Fruit fly (Drosophila melanogaster) whole organism, embryonic: ENCODE results near the gene stv.

Source experiments
- Antp ChIP-seq: fragments of 200-800 bp; sonication (Bioruptor generic); optimal IDR thresholded peaks from 3 replicates; lab custom pipeline; 2016; ENCODE audit warnings: missing biosample characterization, missing genetic modification characterization
- Bteb2 ChIP-seq: fragments of 200-800 bp; sonication (Bioruptor generic); optimal IDR thresholded peaks from 2 replicates; lab custom pipeline; 2016; ENCODE audit warnings: missing biosample characterization, missing genetic modification characterization
- C15 ChIP-seq: fragments of 200-800 bp; sonication (Bioruptor generic); IDR thresholded peaks from 3 replicates; pipeline ENCODE4 v1.3.6; 2022; ENCODE audit warnings: missing biosample characterization, missing genetic modification characterization
- CG1024 ChIP-seq: fragments of 200-800 bp; sonication (Bioruptor generic); IDR thresholded peaks from 2 replicates; pipeline ENCODE4 v1.3.6; 2022; ENCODE audit warnings: missing biosample characterization, missing genetic modification characterization
- CG10654 ChIP-seq: fragments of 200-800 bp; sonication (Bioruptor generic); optimal IDR thresholded peaks from 2 replicates; lab custom pipeline; 2016; ENCODE audit warnings: missing biosample characterization, missing genetic modification characterization
- CG11504 ChIP-seq: fragments of 200-800 bp; sonication (Bioruptor generic); optimal IDR thresholded peaks from 3 replicates; lab custom pipeline; 2019; ENCODE audit warnings: missing biosample characterization, mild to moderate bottlenecking, missing genetic modification characterization, moderate library complexity
- CG11560 ChIP-seq: fragments of 200-800 bp; sonication (Bioruptor generic); IDR thresholded peaks from 3 replicates; pipeline ENCODE4 v1.3.6; 2022; ENCODE audit warnings: missing biosample characterization, missing genetic modification characterization
- CG12659 ChIP-seq: fragments of 200-800 bp; sonication (Bioruptor generic); optimal IDR thresholded peaks from 3 replicates; lab custom pipeline; 2017; ENCODE audit warnings: mild to moderate bottlenecking, missing biosample characterization, missing genetic modification reagents, missing genetic modification characterization
- CG15479 ChIP-seq: fragments of 200-800 bp; sonication (Bioruptor generic); optimal IDR thresholded peaks from 3 replicates; lab custom pipeline; 2019; ENCODE audit warnings: missing biosample characterization, mild to moderate bottlenecking, missing genetic modification characterization, moderate library complexity
- CG1603 ChIP-seq: fragments of 200-800 bp; sonication (Bioruptor generic); optimal IDR thresholded peaks from 2 replicates; lab custom pipeline; 2019; ENCODE audit warnings: missing biosample characterization, mild to moderate bottlenecking, missing genetic modification characterization, moderate library complexity
- CG17912 ChIP-seq: fragments of 200-800 bp; sonication (Bioruptor generic); optimal IDR thresholded peaks from 2 replicates; lab custom pipeline; 2018; ENCODE audit warnings: missing biosample characterization, mild to moderate bottlenecking, missing genetic modification characterization
- CG2875 ChIP-seq: fragments of 200-800 bp; sonication (Bioruptor generic); optimal IDR thresholded peaks from 2 replicates; lab custom pipeline; 2017; ENCODE audit warnings: missing biosample characterization, mild to moderate bottlenecking, missing genetic modification characterization, missing genetic modification reagents
- CG32532 ChIP-seq: fragments of 200-800 bp; sonication (Bioruptor generic); IDR thresholded peaks from 2 replicates; pipeline ENCODE4 v1.3.6; 2022; ENCODE audit warnings: missing biosample characterization, missing genetic modification characterization
- CG7839 ChIP-seq: fragments of 200-800 bp; sonication (Bioruptor generic); optimal IDR thresholded peaks from 3 replicates; lab custom pipeline; 2018; ENCODE audit warnings: missing biosample characterization, mild to moderate bottlenecking, missing genetic modification characterization, moderate library complexity
- CG8478 ChIP-seq: fragments of >200 bp; optimal IDR thresholded peaks from 2 replicates; lab custom pipeline; 2018
- CkIIα-i1 ChIP-seq: fragments of 200-800 bp; sonication (Bioruptor generic); IDR thresholded peaks from 2 replicates; pipeline ENCODE4 v1.3.6; 2022; ENCODE audit warnings: missing biosample characterization, missing genetic modification characterization
- Dad ChIP-seq: fragments of 200-800 bp; sonication (Bioruptor generic); optimal IDR thresholded peaks from 3 replicates; lab custom pipeline; 2016; ENCODE audit warnings: missing biosample characterization, missing genetic modification characterization
- Dfd ChIP-seq, 2 experiments: fragments of >200 bp; optimal IDR thresholded peaks; 2 replicates each; lab custom pipeline; 2017; ENCODE audit warnings: missing biosample characterization in 2 of 2, missing genetic modification characterization in 2 of 2
- E2f2 ChIP-seq: fragments of 200-800 bp; sonication (Bioruptor generic); IDR thresholded peaks from 2 replicates; pipeline ENCODE4 v1.3.6; 2022; ENCODE audit warnings: missing biosample characterization, missing genetic modification characterization
- Eip74EF ChIP-seq, 2 experiments: fragments of 200-800 bp in 1 of 2; fragments of >200 bp in 1 of 2; sonication (Bioruptor generic) in 1 of 2; optimal IDR thresholded peaks; 2 replicates each; lab custom pipeline; 2017 to 2019; ENCODE audit warnings: missing biosample characterization in 2 of 2, missing genetic modification characterization in 2 of 2, mild to moderate bottlenecking in 1 of 2, moderate library complexity in 1 of 2
- Ets65A ChIP-seq: fragments of 200-800 bp; sonication (Bioruptor generic); peaks from one replicate; lab custom pipeline; 2016; ENCODE audit warnings: missing biosample characterization, missing genetic modification characterization
- Lim3 ChIP-seq: fragments of 200-800 bp; sonication (Bioruptor generic); IDR thresholded peaks from 2 replicates; pipeline ENCODE4 v1.3.6; 2022; ENCODE audit warnings: missing biosample characterization, missing genetic modification characterization
- Lpt ChIP-seq: fragments of >200 bp; optimal IDR thresholded peaks from 2 replicates; lab custom pipeline; 2018; ENCODE audit warnings: missing biosample characterization, missing genetic modification characterization
- Mad ChIP-seq: fragments of 200-800 bp; sonication (Bioruptor generic); optimal IDR thresholded peaks from 2 replicates; lab custom pipeline; 2016; ENCODE audit warnings: missing biosample characterization, missing genetic modification characterization
- NC2α ChIP-seq: fragments of 200-800 bp; sonication (Bioruptor generic); optimal IDR thresholded peaks from 2 replicates; lab custom pipeline; 2016; ENCODE audit warnings: missing biosample characterization, missing genetic modification characterization
- Spps ChIP-seq: fragments of 200-800 bp; sonication (Bioruptor generic); optimal IDR thresholded peaks from 2 replicates; lab custom pipeline; 2018; ENCODE audit warnings: missing biosample characterization, mild to moderate bottlenecking, missing genetic modification characterization
- Sry-β ChIP-seq: fragments of 200-800 bp; sonication (Bioruptor generic); optimal IDR thresholded peaks from 2 replicates; lab custom pipeline; 2018; ENCODE audit warnings: missing biosample characterization, mild to moderate bottlenecking, missing genetic modification characterization, moderate library complexity
- Tbp ChIP-seq: fragments of >200 bp; optimal IDR thresholded peaks from 2 replicates; lab custom pipeline; 2018; ENCODE audit warnings: missing biosample characterization, missing genetic modification characterization
- Vsx1 ChIP-seq: fragments of 200-800 bp; sonication (Bioruptor generic); optimal IDR thresholded peaks from 2 replicates; lab custom pipeline; 2017; ENCODE audit warnings: missing biosample characterization, mild to moderate bottlenecking, missing genetic modification characterization, missing genetic modification reagents
- Xbp1 ChIP-seq: fragments of 200-800 bp; sonication (Bioruptor generic); optimal IDR thresholded peaks from 3 replicates; lab custom pipeline; 2016; ENCODE audit warnings: missing biosample characterization, mild to moderate bottlenecking, missing genetic modification characterization
- btn ChIP-seq: fragments of 200-800 bp; sonication (Bioruptor generic); optimal IDR thresholded peaks from 2 replicates; lab custom pipeline; 2016; ENCODE audit warnings: missing biosample characterization, missing genetic modification characterization
- cad ChIP-seq: fragments of >200 bp; optimal IDR thresholded peaks from 2 replicates; lab custom pipeline; 2017; ENCODE audit warnings: missing biosample characterization, missing genetic modification characterization
- cg ChIP-seq: fragments of 200-800 bp; sonication (Bioruptor generic); optimal IDR thresholded peaks from 3 replicates; lab custom pipeline; 2019; ENCODE audit warnings: missing biosample characterization, mild to moderate bottlenecking, missing genetic modification characterization, moderate library complexity
- chn ChIP-seq: fragments of 200-800 bp; sonication (Bioruptor generic); optimal IDR thresholded peaks from 2 replicates; lab custom pipeline; 2016; ENCODE audit warnings: missing biosample characterization, missing genetic modification characterization
- emc ChIP-seq: fragments of 200-800 bp; sonication (Bioruptor generic); optimal IDR thresholded peaks from 2 replicates; lab custom pipeline; 2016; ENCODE audit warnings: missing biosample characterization, missing genetic modification characterization
- ems ChIP-seq: fragments of 200-800 bp; sonication (Bioruptor generic); optimal IDR thresholded peaks from 3 replicates; lab custom pipeline; 2016; ENCODE audit warnings: missing biosample characterization, missing genetic modification characterization
- gcm2 ChIP-seq: fragments of 200-800 bp; sonication (Bioruptor generic); optimal IDR thresholded peaks from 2 replicates; lab custom pipeline; 2016; ENCODE audit warnings: missing biosample characterization, missing genetic modification characterization
- gsb ChIP-seq: fragments of 200-800 bp; sonication (Bioruptor generic); IDR thresholded peaks from 2 replicates; pipeline ENCODE4 v1.3.6; 2022; ENCODE audit warnings: missing biosample characterization, missing genetic modification characterization
- gt ChIP-seq: fragments of 200-800 bp; sonication (Bioruptor generic); IDR thresholded peaks from 2 replicates; pipeline ENCODE4 v1.3.6; 2022; ENCODE audit warnings: missing biosample characterization, missing genetic modification characterization
- ham ChIP-seq: fragments of 200-800 bp; sonication (Bioruptor generic); IDR thresholded peaks from 2 replicates; pipeline ENCODE4 v1.3.6; 2022; ENCODE audit warnings: missing biosample characterization, missing genetic modification characterization
- hbn ChIP-seq: fragments of 200-800 bp; sonication (Bioruptor generic); IDR thresholded peaks from 2 replicates; pipeline ENCODE4 v1.3.6; 2022; ENCODE audit warnings: missing biosample characterization, missing genetic modification characterization; ENCODE audit not compliant: partially characterized antibody
- insv ChIP-seq, 2 experiments: fragments of 200-800 bp; sonication (Bioruptor generic); optimal IDR thresholded peaks; 3 replicates each; lab custom pipeline; 2016 to 2018; ENCODE audit warnings: missing biosample characterization in 2 of 2, missing genetic modification characterization in 2 of 2
- nom ChIP-seq: fragments of 200-800 bp; sonication (Bioruptor generic); optimal IDR thresholded peaks from 2 replicates; lab custom pipeline; 2017; ENCODE audit warnings: missing biosample characterization, missing genetic modification characterization, mild to moderate bottlenecking, moderate library complexity, missing genetic modification reagents
- pb ChIP-seq: fragments of 200-800 bp; sonication (Bioruptor generic); optimal IDR thresholded peaks from 3 replicates; lab custom pipeline; 2016; ENCODE audit warnings: missing biosample characterization, missing genetic modification characterization
- repo ChIP-seq: fragments of 200-800 bp; sonication (Bioruptor generic); optimal IDR thresholded peaks from 2 replicates; lab custom pipeline; 2016; ENCODE audit warnings: missing biosample characterization, missing genetic modification characterization
- seq ChIP-seq: fragments of 200-800 bp; sonication (Bioruptor generic); IDR thresholded peaks from 2 replicates; pipeline ENCODE4 v1.3.6; 2022; ENCODE audit warnings: missing biosample characterization, missing genetic modification characterization
- so ChIP-seq: fragments of 200-800 bp; sonication (Bioruptor generic); IDR thresholded peaks from 3 replicates; pipeline ENCODE4 v1.3.6; 2022; ENCODE audit warnings: missing biosample characterization, missing genetic modification characterization
- tin ChIP-seq: fragments of 200-800 bp; sonication (Bioruptor generic); optimal IDR thresholded peaks from 3 replicates; lab custom pipeline; 2016; ENCODE audit warnings: missing biosample characterization, missing genetic modification characterization
- wdn ChIP-seq: fragments of 200-800 bp; sonication (Bioruptor generic); IDR thresholded peaks from 2 replicates; pipeline ENCODE4 v1.3.6; 2022; ENCODE audit warnings: missing biosample characterization, missing genetic modification characterization
- zfh1 ChIP-seq: fragments of 200-800 bp; sonication (Bioruptor generic); IDR thresholded peaks from 3 replicates; pipeline ENCODE4 v1.3.6; 2022; ENCODE audit warnings: missing biosample characterization, missing genetic modification characterization

stv gene

DNA sequence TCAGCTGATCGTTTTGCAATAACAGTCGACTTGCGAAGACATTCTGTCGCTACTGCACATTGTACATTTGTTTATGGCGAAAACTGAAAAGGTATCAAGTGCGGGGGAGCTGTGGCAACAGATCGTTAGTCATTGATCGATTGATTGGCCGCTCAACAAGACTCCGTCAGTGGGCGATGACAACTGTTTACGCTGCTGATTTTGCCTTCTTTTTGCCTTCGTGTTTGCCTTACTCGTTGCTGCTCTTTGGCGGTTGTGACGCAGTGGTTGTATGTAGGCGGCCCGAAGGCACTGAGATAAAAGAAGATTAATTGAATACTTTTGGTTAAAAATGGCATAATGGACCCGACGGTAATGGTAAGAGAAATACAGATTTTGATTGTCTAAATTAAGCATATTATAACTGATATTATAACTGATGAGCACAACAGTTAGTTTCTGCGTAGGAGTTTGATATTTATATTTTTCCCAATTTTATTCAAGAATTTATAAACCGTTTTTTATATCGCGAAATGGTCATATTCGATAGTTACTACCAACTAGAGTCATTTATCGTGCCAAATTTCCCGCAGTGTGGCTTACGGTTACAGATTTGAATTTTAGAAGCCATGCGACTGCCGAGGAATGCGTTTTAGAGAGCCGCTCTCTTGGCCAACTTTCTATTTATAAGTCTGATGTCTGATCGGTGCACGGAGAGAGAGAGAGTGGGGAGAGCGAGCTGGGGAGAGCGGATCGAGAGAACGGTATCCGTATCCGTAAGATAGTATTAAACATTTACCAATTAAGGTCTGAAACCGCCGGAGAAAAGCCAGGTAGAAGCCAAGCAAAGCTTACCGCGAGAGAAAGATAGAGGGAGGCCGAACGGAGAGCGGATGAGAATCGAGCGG lies 532 bp upstream of the stv start (continued):
- TF ChIP-seq Tbp (GFP tag; lab: Kevin White, UChicago) (no peak), NC2α (no peak), hbn (GFP tag; lab: Robert Waterston, UW) (peak; percentile 69; the same call in 1 of the 2 replicates), gsb (GFP tag; lab: Robert Waterston, UW) (peak; percentile 74), gt (GFP tag; lab: Robert Waterston, UW) (0 out of 2 replicates have a peak, but pooled peaks have one; percentile 43), zfh1 (GFP tag; lab: Robert Waterston, UW) (peak; percentile 77), CG11504 (tag; lab: Kevin White, UChicago) (peak; percentile 95), Lim3 (GFP tag; lab: Robert Waterston, UW) (no peak), cad (GFP tag; lab: Kevin White, UChicago) (no peak), CG8478 (lab: Kevin White, UChicago) (no peak), C15 (peak; percentile 55; the same call in 1 of the 3 replicates), pb (no peak), CG1024 (GFP tag; lab: Robert Waterston, UW) (peak; percentile 44; the same call in 1 of the 2 replicates), Bteb2 (GFP tag; lab: Kevin White, UChicago) (peak; percentile 64), Dfd (GFP tag; optimal IDR thresholded peaks at IDR 0.05; lab: Kevin White, UChicago) (no peak), Vsx1 (GFP tag; lab: Kevin White, UChicago) (peak; percentile 85), CG11560 (tag; lab: Robert Waterston, UW) (peak; percentile 66), insv (GFP tag; optimal IDR thresholded peaks at IDR 0.05; lab: Kevin White, UChicago) (peak in 1 of 2 experiments; percentile 23), wdn (GFP tag; lab: Robert Waterston, UW) (peak; percentile 61), Ets65A (GFP tag; lab: Kevin White, UChicago) (peak; percentile 84), so (GFP tag; lab: Robert Waterston, UW) (peak; percentile 68; the same call in 2 of the 3 replicates), CG32532 (peak; percentile 86), Lpt (no peak), CG1603 (peak; percentile 40), CG17912 (peak; percentile 57), Sry-β (GFP tag; lab: Kevin White, UChicago) (peak; percentile 30), CG7839 (tag; lab: Kevin White, UChicago) (peak; percentile 93), emc (peak; percentile 63), gcm2 (GFP tag; lab: Kevin White, UChicago) (peak; percentile 13), Eip74EF (GFP tag; optimal IDR thresholded peaks at IDR 0.05; lab: Kevin White, UChicago) (peak in 1 of 2 experiments; percentile 93), CG15479 (no peak), btn (GFP tag; lab: Kevin White, UChicago) (no peak), ham (GFP tag; lab: Robert Waterston, UW) (0 out of 2 replicates have a peak, but pooled peaks have one; percentile 6), Xbp1 (GFP tag; lab: Kevin White, UChicago) (peak; percentile 90), Antp (no peak), CG12659 (GFP tag; lab: Kevin White, UChicago) (peak; percentile 94), nom (GFP tag; lab: Kevin White, UChicago) (peak; percentile 45), Dad (peak; percentile 68), cg (GFP tag; lab: Kevin White, UChicago) (no peak), seq (GFP tag; lab: Robert Waterston, UW) (peak; percentile 84), repo (GFP tag; lab: Kevin White, UChicago) (peak; percentile 68), Mad (GFP tag; lab: Kevin White, UChicago) (peak; percentile 66), tin (GFP tag; lab: Kevin White, UChicago) (peak; percentile 87), Spps (tag; lab: Kevin White, UChicago) (peak; percentile 68), CG2875 (GFP tag; lab: Kevin White, UChicago) (peak; percentile 80), CG10654 (peak; percentile 84), ems (peak; percentile 81), CkIIα-i1 (GFP tag; lab: Robert Waterston, UW) (no peak), E2f2 (GFP tag; lab: Robert Waterston, UW) (peak; percentile 54; the same call in 1 of the 2 replicates), chn (GFP tag; lab: Kevin White, UChicago) (peak; percentile 69)
